Worm (Caenorhabditis elegans) whole organism, L1 larva: ENCODE measurements around the gene cytb-5.1.

Experiments used
- C04F5.9 ChIP-seq: sonication (generic microtip); optimal IDR thresholded peaks from 2 replicates; lab custom pipeline; 2016; ENCODE audit warnings: missing genetic modification characterization, missing compliant biosample characterization
- C16A3.4 ChIP-seq: fragments of 150-350 bp; optimal IDR thresholded peaks from 2 replicates; lab custom pipeline; 2014; ENCODE audit warnings: missing biosample characterization, missing genetic modification characterization
- C34B4.2 ChIP-seq: sonication (generic microtip); optimal IDR thresholded peaks from 2 replicates; lab custom pipeline; 2017; ENCODE audit warnings: mild to moderate bottlenecking, missing genetic modification characterization, missing compliant biosample characterization
- F16B12.6 ChIP-seq: fragments of 150-350 bp; optimal IDR thresholded peaks from 2 replicates; lab custom pipeline; 2014; ENCODE audit warnings: missing biosample characterization, missing genetic modification characterization
- aha-1 ChIP-seq: fragments of 150-350 bp; optimal IDR thresholded peaks from 2 replicates; lab custom pipeline; 2014; ENCODE audit warnings: missing biosample characterization, missing genetic modification characterization
- ama-1 ChIP-seq: fragments of 150-350 bp; optimal IDR thresholded peaks from 2 replicates; lab custom pipeline; 2014
- blmp-1 ChIP-seq: fragments of 150-350 bp; optimal IDR thresholded peaks from 2 replicates; lab custom pipeline; 2014; ENCODE audit warnings: missing biosample characterization, missing genetic modification characterization
- ceh-63 ChIP-seq: fragments of 200-800 bp; sonication (Bioruptor generic); optimal IDR thresholded peaks from 2 replicates; lab custom pipeline; 2018; ENCODE audit warnings: mild to moderate bottlenecking, missing genetic modification characterization, missing compliant biosample characterization
- ceh-88 ChIP-seq: fragments of 200-800 bp; sonication (Bioruptor generic); IDR thresholded peaks from 2 replicates; pipeline ENCODE4 v1.3.6; 2022; ENCODE audit warnings: missing genetic modification characterization, missing compliant biosample characterization
- ceh-90 ChIP-seq: sonication (generic microtip); optimal IDR thresholded peaks from 2 replicates; lab custom pipeline; 2016; ENCODE audit warnings: missing genetic modification characterization, missing compliant biosample characterization
- egl-13 ChIP-seq: sonication (generic microtip); optimal IDR thresholded peaks from 2 replicates; lab custom pipeline; 2016; ENCODE audit warnings: missing genotype, missing genetic modification reagents, missing genetic modification characterization, missing compliant biosample characterization
- egl-27 ChIP-seq, 2 experiments: fragments of 150-350 bp in 1 of 2; sonication (generic microtip); optimal IDR thresholded peaks; 3 replicates each; lab custom pipeline; 2017 to 2018; ENCODE audit warnings: missing biosample characterization in 2 of 2, missing genetic modification characterization in 2 of 2, missing genetic modification reagents in 2 of 2
- ets-5 ChIP-seq: fragments of 200-800 bp; sonication (Bioruptor generic); IDR thresholded peaks from 2 replicates; pipeline ENCODE4 v1.3.6; 2022; ENCODE audit warnings: missing genetic modification characterization, missing compliant biosample characterization
- fkh-4 ChIP-seq: sonication (generic microtip); optimal IDR thresholded peaks from 2 replicates; lab custom pipeline; 2016; ENCODE audit warnings: missing compliant biosample characterization, missing genetic modification characterization, borderline replicate concordance
- grh-1 ChIP-seq: fragments of 200-800 bp; sonication (Bioruptor generic); IDR thresholded peaks from 2 replicates; pipeline ENCODE4 v1.3.6; 2022; ENCODE audit warnings: missing genetic modification reagents, missing genetic modification characterization, missing compliant biosample characterization
- hlh-17 ChIP-seq: fragments of 200-800 bp; sonication (Bioruptor generic); optimal IDR thresholded peaks from 2 replicates; lab custom pipeline; 2018; ENCODE audit warnings: missing genetic modification characterization, mild to moderate bottlenecking, missing compliant biosample characterization, moderate library complexity, borderline replicate concordance
- hpl-2 ChIP-seq: fragments of 150-350 bp; optimal IDR thresholded peaks from 2 replicates; lab custom pipeline; 2014; ENCODE audit warnings: missing biosample characterization, missing genetic modification reagents, missing genetic modification characterization
- irx-1 ChIP-seq: sonication (generic microtip); optimal IDR thresholded peaks from 2 replicates; lab custom pipeline; 2016; ENCODE audit warnings: missing genetic modification characterization, missing compliant biosample characterization
- jun-1 ChIP-seq: fragments of 150-350 bp; optimal IDR thresholded peaks from 2 replicates; lab custom pipeline; 2014; ENCODE audit warnings: missing biosample characterization, missing genetic modification reagents, missing genetic modification characterization
- lin-14 ChIP-seq: fragments of 200-800 bp; sonication (Bioruptor generic); optimal IDR thresholded peaks from 2 replicates; lab custom pipeline; 2018; ENCODE audit warnings: mild to moderate bottlenecking, missing genetic modification characterization, moderate library complexity, missing compliant biosample characterization
- lin-35 ChIP-seq, 2 experiments: fragments of 150-350 bp; optimal IDR thresholded peaks; 2 replicates each; lab custom pipeline; 2014; ENCODE audit warnings: missing biosample characterization in 2 of 2, missing genetic modification characterization in 2 of 2, missing genetic modification reagents in 2 of 2
- lin-39 ChIP-seq: fragments of 150-350 bp; optimal IDR thresholded peaks from 2 replicates; lab custom pipeline; 2014; ENCODE audit warnings: missing biosample characterization, missing genetic modification reagents, missing genetic modification characterization
- lir-3 ChIP-seq: sonication (generic microtip); optimal IDR thresholded peaks from 2 replicates; lab custom pipeline; 2016; ENCODE audit warnings: mild to moderate bottlenecking, missing genetic modification characterization, moderate library complexity, missing compliant biosample characterization; ENCODE audit not compliant: poor library complexity
- lsy-2 ChIP-seq, 2 experiments: fragments of 150-350 bp; optimal IDR thresholded peaks; 2 replicates each; lab custom pipeline; 2014; ENCODE audit warnings: missing biosample characterization in 2 of 2, missing genetic modification characterization in 2 of 2
- mab-9 ChIP-seq: fragments of 200-800 bp; sonication (Bioruptor generic); IDR thresholded peaks from 2 replicates; pipeline ENCODE4 v1.3.6; 2022; ENCODE audit warnings: missing genetic modification reagents, missing genetic modification characterization, missing compliant biosample characterization
- mep-1 ChIP-seq: fragments of 150-350 bp; optimal IDR thresholded peaks from 2 replicates; lab custom pipeline; 2014; ENCODE audit warnings: missing biosample characterization, missing genetic modification characterization
- nhr-28 ChIP-seq: fragments of 150-350 bp; optimal IDR thresholded peaks from 2 replicates; lab custom pipeline; 2014; ENCODE audit warnings: missing biosample characterization, missing genetic modification characterization
- nhr-47 ChIP-seq: sonication (generic microtip); optimal IDR thresholded peaks from 2 replicates; lab custom pipeline; 2016; ENCODE audit warnings: mild to moderate bottlenecking, missing genetic modification characterization, moderate library complexity, missing compliant biosample characterization
- nhr-76 ChIP-seq: sonication (generic microtip); optimal IDR thresholded peaks from 2 replicates; lab custom pipeline; 2017; ENCODE audit warnings: missing biosample characterization, missing genetic modification characterization
- nhr-77 ChIP-seq: fragments of 150-350 bp; optimal IDR thresholded peaks from 2 replicates; lab custom pipeline; 2014; ENCODE audit warnings: missing biosample characterization, missing genetic modification characterization
- nhr-85 ChIP-seq: sonication (generic microtip); peaks from one replicate; lab custom pipeline; 2016; ENCODE audit warnings: missing genetic modification characterization, inconsistent platforms, missing compliant biosample characterization
- pag-3 ChIP-seq: sonication (generic microtip); optimal IDR thresholded peaks from 2 replicates; lab custom pipeline; 2017; ENCODE audit warnings: missing genetic modification characterization, mild to moderate bottlenecking, missing compliant biosample characterization, antibody characterized with exemption, borderline replicate concordance; ENCODE audit not compliant: insufficient read depth
- pax-3 ChIP-seq: fragments of 200-800 bp; sonication (Bioruptor generic); optimal IDR thresholded peaks from 2 replicates; lab custom pipeline; 2018; ENCODE audit warnings: mild to moderate bottlenecking, missing genetic modification characterization, moderate library complexity, missing compliant biosample characterization
- rnt-1 ChIP-seq: sonication (generic microtip); optimal IDR thresholded peaks from 2 replicates; lab custom pipeline; 2016; ENCODE audit warnings: mild to moderate bottlenecking, missing genetic modification characterization, moderate library complexity, missing compliant biosample characterization
- skn-1 ChIP-seq: fragments of 150-350 bp; optimal IDR thresholded peaks from 2 replicates; lab custom pipeline; 2014; ENCODE audit warnings: missing biosample characterization, missing genetic modification characterization
- snu-23 ChIP-seq: sonication (generic microtip); optimal IDR thresholded peaks from 2 replicates; lab custom pipeline; 2016; ENCODE audit warnings: missing genetic modification characterization, missing compliant biosample characterization
- sox-4 ChIP-seq: sonication (generic microtip); optimal IDR thresholded peaks from 2 replicates; lab custom pipeline; 2016; ENCODE audit warnings: missing genetic modification characterization, missing compliant biosample characterization
- sptf-1 ChIP-seq: fragments of 150-350 bp; optimal IDR thresholded peaks from 2 replicates; lab custom pipeline; 2014; ENCODE audit warnings: missing biosample characterization, missing genetic modification characterization
- swsn-7 ChIP-seq: sonication (generic microtip); optimal IDR thresholded peaks from 2 replicates; lab custom pipeline; 2016; ENCODE audit warnings: missing genetic modification characterization, missing compliant biosample characterization
- unc-130 ChIP-seq: fragments of 150-350 bp; optimal IDR thresholded peaks from 2 replicates; lab custom pipeline; 2017; ENCODE audit warnings: missing biosample characterization, missing genetic modification characterization, inconsistent platforms
- unc-30 ChIP-seq: sonication (generic microtip); optimal IDR thresholded peaks from 2 replicates; lab custom pipeline; 2017; ENCODE audit warnings: missing biosample characterization, missing genetic modification characterization
- unc-86 ChIP-seq: sonication (generic microtip); optimal IDR thresholded peaks from 2 replicates; lab custom pipeline; 2016; ENCODE audit warnings: missing genetic modification characterization, missing compliant biosample characterization
- unc-98 ChIP-seq: fragments of 200-800 bp; sonication (Bioruptor generic); IDR thresholded peaks from 2 replicates; pipeline ENCODE4 v1.3.6; 2022; ENCODE audit warnings: missing genetic modification characterization, missing compliant biosample characterization
- xbp-1 ChIP-seq: sonication (generic microtip); optimal IDR thresholded peaks from 2 replicates; lab custom pipeline; 2016; ENCODE audit warnings: missing genetic modification characterization, missing compliant biosample characterization
- ztf-11 ChIP-seq, 2 experiments: sonication (generic microtip); optimal IDR thresholded peaks; 2 replicates each; lab custom pipeline; 2016 to 2017; ENCODE audit warnings: missing genetic modification characterization in 2 of 2, missing biosample characterization in 1 of 2, missing compliant biosample characterization in 1 of 2

The cytb-5.1 gene

DNA sequence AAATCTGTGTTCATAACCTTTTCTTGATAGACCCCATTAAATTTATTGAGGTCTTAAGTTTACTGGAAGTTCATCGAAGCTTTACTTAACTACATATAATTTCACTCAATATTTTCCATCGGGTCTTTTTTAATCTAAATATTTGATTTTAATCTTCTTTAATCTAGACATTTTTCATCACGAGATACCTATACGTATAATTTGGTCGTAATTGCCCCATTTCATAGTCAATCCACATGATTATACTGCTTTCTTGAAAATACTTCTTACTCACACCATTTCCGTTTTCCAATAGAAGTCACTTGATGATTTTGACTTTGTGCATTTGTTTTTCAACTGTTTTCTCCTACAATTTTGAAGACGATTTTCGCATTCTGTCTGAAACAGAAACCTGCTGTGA is 15.4 kb upstream of the cytb-5.1 start, which contains the start of gene irld-24 (continued):
- TF ChIP-seq fkh-4 (tag; lab: Kevin White, UChicago) (no peak), sptf-1 (tag; lab: Kevin White, UChicago) (no peak), unc-30 (tag; lab: Kevin White, UChicago) (no peak), swsn-7 (tag; lab: Kevin White, UChicago) (no peak)

- TF ChIP-seq egl-27 (tag; optimal IDR thresholded peaks at IDR 0.05; lab: Kevin White, UChicago) (no peak), nhr-28 (tag; lab: Kevin White, UChicago) (no peak), lir-3 (tag; lab: Kevin White, UChicago) (no peak), jun-1 (no peak), grh-1 (GFP tag; lab: Robert Waterston, UW) (no peak), sptf-1 (tag; lab: Kevin White, UChicago) (no peak), lin-14 (GFP tag; lab: Kevin White, UChicago) (no peak), skn-1 (tag; lab: Kevin White, UChicago) (no peak), ztf-11 (tag; optimal IDR thresholded peaks at IDR 0.05; lab: Kevin White, UChicago) (no peak), F16B12.6 (no peak), mab-9 (GFP tag; lab: Robert Waterston, UW) (no peak), lsy-2 (tag; optimal IDR thresholded peaks at IDR 0.05; lab: Kevin White, UChicago) (no peak), pax-3 (tag; lab: Kevin White, UChicago) (no peak), xbp-1 (no peak), egl-13 (no peak), lin-35 (GFP tag; optimal IDR thresholded peaks at IDR 0.05; lab: Kevin White, UChicago) (no peak), aha-1 (tag; lab: Kevin White, UChicago) (no peak), ceh-90 (tag; lab: Kevin White, UChicago) (no peak), hlh-17 (GFP tag; lab: Kevin White, UChicago) (no peak), C34B4.2 (tag; lab: Kevin White, UChicago) (no peak)
- TF ChIP-seq, all 84 proteins: peak for 0
These were observed 11.0 kb upstream of the cytb-5.1 start, which contains the start of gene C31E10.11 for ce11 chrX:13990680-13991079. Gene C31E10.11, minus strand, starts transcription at chrX:13990780.

DNA sequence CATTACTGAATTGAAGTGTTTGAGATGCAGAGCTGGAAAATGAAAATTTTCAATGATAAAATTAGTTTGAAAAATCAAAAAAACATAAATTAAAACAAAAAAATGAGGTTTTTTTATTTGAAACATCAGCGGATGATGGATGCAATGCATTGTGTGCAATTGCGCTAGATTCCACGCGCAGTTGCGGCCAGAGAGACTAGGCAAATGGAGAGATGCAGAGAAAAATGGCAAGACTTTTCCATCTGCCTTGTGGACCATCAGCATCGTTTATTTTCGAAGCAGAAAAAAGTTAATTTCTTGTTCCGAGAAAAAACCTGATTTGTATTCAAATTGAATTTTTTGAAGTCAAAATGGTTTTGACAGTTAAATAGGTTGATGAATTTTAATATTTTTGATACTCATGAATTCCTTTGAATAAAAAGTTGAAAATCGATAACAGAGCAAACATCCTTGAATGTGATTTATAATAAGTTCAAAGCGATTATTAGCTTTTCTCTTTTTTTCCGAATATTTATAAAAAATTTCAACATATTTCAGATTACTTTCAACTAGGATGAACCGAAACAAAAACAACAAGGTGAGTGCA is 5.8 kb upstream of the cytb-5.1 start, which contains the start of the genes C31E10.5 and C31E10.6:
Gene C31E10.5 (minus strand): TSS at position 32 of the 586 bp plus-strand sequence.
Gene C31E10.6 (plus strand): TSS at position 536 of the 586 bp plus-strand sequence.
- TF ChIP-seq swsn-7 (tag; lab: Kevin White, UChicago) (peak; percentile 52), pag-3 (tag; lab: Kevin White, UChicago) (peak; percentile 36), hlh-17 (GFP tag; lab: Kevin White, UChicago) (no peak), ama-1 (lab: Kevin White, UChicago) (no peak), irx-1 (tag; lab: Kevin White, UChicago) (peak; percentile 30), blmp-1 (tag; lab: Kevin White, UChicago) (peak; percentile 10), aha-1 (tag; lab: Kevin White, UChicago) (no peak), lin-39 (tag; lab: Kevin White, UChicago) (no peak), C04F5.9 (tag; lab: Kevin White, UChicago) (no peak), unc-86 (tag; lab: Kevin White, UChicago) (peak; percentile 44), F16B12.6 (peak; percentile 96), skn-1 (tag; lab: Kevin White, UChicago) (peak; percentile 49), unc-30 (tag; lab: Kevin White, UChicago) (no peak), nhr-47 (tag; lab: Kevin White, UChicago) (peak; percentile 72), sptf-1 (tag; lab: Kevin White, UChicago) (no peak), nhr-77 (tag; lab: Kevin White, UChicago) (no peak), snu-23 (GFP tag; lab: Kevin White, UChicago) (peak; percentile 73), ceh-90 (tag; lab: Kevin White, UChicago) (no peak), ceh-63 (GFP tag; lab: Kevin White, UChicago) (no peak), ets-5 (GFP tag; lab: Robert Waterston, UW) (no peak), unc-98 (GFP tag; lab: Robert Waterston, UW) (no peak), rnt-1 (peak; percentile 74), unc-130 (tag; lab: Kevin White, UChicago) (peak; percentile 73), ceh-88 (no peak), lsy-2 (tag; optimal IDR thresholded peaks at IDR 0.05; lab: Kevin White, UChicago) (peak; percentile 39 to 74), mep-1 (tag; lab: Kevin White, UChicago) (peak; percentile 79), C16A3.4 (peak; percentile 68), lin-14 (GFP tag; lab: Kevin White, UChicago) (no peak), sox-4 (no peak), C34B4.2 (tag; lab: Kevin White, UChicago) (no peak), pax-3 (tag; lab: Kevin White, UChicago) (no peak), nhr-85 (tag; lab: Kevin White, UChicago) (peak; percentile 77), nhr-28 (tag; lab: Kevin White, UChicago) (no peak), ztf-11 (tag; optimal IDR thresholded peaks at IDR 0.05; lab: Kevin White, UChicago) (no peak), grh-1 (GFP tag; lab: Robert Waterston, UW) (no peak), xbp-1 (peak; percentile 44), hpl-2 (GFP tag; lab: Kevin White, UChicago) (no peak), nhr-76 (tag; lab: Kevin White, UChicago) (no peak)
